Fruit fly (Drosophila melanogaster): ENCODE measurements at regions not wholly inside any gene's neighbourhood (a gene's known extent, or its start where the extent isn't known, plus 50 kb on each side); places are given as distances from the start of the nearest gene placed in this dataset.

dm6 chr3L:10352958-10353302 lies 59.7 kb upstream of the CG12362 start:
- TF ChIP-seq foxo (GFP tag; optimal IDR thresholded peaks at IDR 0.05) (peak in 1 of 2 experiments; percentile 37), Hr78 (GFP tag; optimal IDR thresholded peaks at IDR 0.05) (no peak), dmrt93B (GFP tag; optimal IDR thresholded peaks at IDR 0.05) (peak; percentile 15), sage (GFP tag; optimal IDR thresholded peaks at IDR 0.05) (no peak), Dfd (GFP tag; optimal IDR thresholded peaks at IDR 0.05) (peak; percentile 77), HLH106 (tag; optimal IDR thresholded peaks at IDR 0.05) (no peak)

- TF ChIP-seq br (GFP tag; optimal IDR thresholded peaks at IDR 0.05), result no peak
- TF ChIP-seq foxo (GFP tag; optimal IDR thresholded peaks at IDR 0.05), result no peak
- no peak for TF ChIP-seq woc (GFP tag; optimal IDR thresholded peaks at IDR 0.05)
- no peak for TF ChIP-seq Mio (GFP tag; optimal IDR thresholded peaks at IDR 0.05)
- no peak for TF ChIP-seq Sp1 (GFP tag; optimal IDR thresholded peaks at IDR 0.05)
- no peak for TF ChIP-seq Hr83 (GFP tag; optimal IDR thresholded peaks at IDR 0.05; ENCODE audit: poor library complexity, severe bottlenecking)
- no peak for TF ChIP-seq ey (GFP tag; optimal IDR thresholded peaks at IDR 0.05)
- TF ChIP-seq pan (optimal IDR thresholded peaks at IDR 0.05), result no peak
- TF ChIP-seq Abd-B (GFP tag; optimal IDR thresholded peaks at IDR 0.05), result no peak
- TF ChIP-seq brk (GFP tag; optimal IDR thresholded peaks at IDR 0.05), result no peak
- TF ChIP-seq usp (GFP tag; optimal IDR thresholded peaks at IDR 0.05), result no peak
- no peak for TF ChIP-seq sage (GFP tag; optimal IDR thresholded peaks at IDR 0.05)
- TF ChIP-seq OdsH (GFP tag; optimal IDR thresholded peaks at IDR 0.05), result no peak
Measured at dm6 chr3L:10354377-10355208, 58.0 kb upstream of the CG12362 start.

dm6 chr3L:10359436-10359835 lies 53.2 kb upstream of the CG12362 start:
- TF ChIP-seq dmrt93B (GFP tag; optimal IDR thresholded peaks at IDR 0.05) (peak; percentile 42), psq (GFP tag; optimal IDR thresholded peaks at IDR 0.05) (peak; percentile 48), CG32264 (GFP tag; optimal IDR thresholded peaks at IDR 0.05) (no peak), sage (GFP tag; optimal IDR thresholded peaks at IDR 0.05) (no peak), pan (optimal IDR thresholded peaks at IDR 0.05) (no peak), rgr (GFP tag; optimal IDR thresholded peaks at IDR 0.05) (peak; percentile 4), Vsx2 (GFP tag; optimal IDR thresholded peaks at IDR 0.05; ENCODE audit: partially characterized antibody) (no peak), GATAd (GFP tag; optimal IDR thresholded peaks at IDR 0.05) (no peak), sv (GFP tag; optimal IDR thresholded peaks at IDR 0.05) (no peak), usp (GFP tag; optimal IDR thresholded peaks at IDR 0.05) (no peak), OdsH (GFP tag; optimal IDR thresholded peaks at IDR 0.05) (peak; percentile 29), Dfd (GFP tag; optimal IDR thresholded peaks at IDR 0.05) (no peak), tai (GFP tag; optimal IDR thresholded peaks at IDR 0.05) (no peak), dsf (GFP tag; optimal IDR thresholded peaks at IDR 0.05; ENCODE audit: borderline replicate concordance) (no peak), br (GFP tag; optimal IDR thresholded peaks at IDR 0.05) (peak; percentile 49), Dif (GFP tag; optimal IDR thresholded peaks at IDR 0.05; ENCODE audit: partially characterized antibody) (no peak), ey (GFP tag; optimal IDR thresholded peaks at IDR 0.05) (peak; percentile 42), brk (GFP tag; optimal IDR thresholded peaks at IDR 0.05) (no peak), jim (GFP tag; optimal IDR thresholded peaks at IDR 0.05) (no peak), foxo (GFP tag; optimal IDR thresholded peaks at IDR 0.05) (peak in 1 of 2 experiments; percentile 31), Hr78 (GFP tag; optimal IDR thresholded peaks at IDR 0.05) (no peak), Sp1 (GFP tag; optimal IDR thresholded peaks at IDR 0.05) (peak; percentile 31), N (GFP tag; optimal IDR thresholded peaks at IDR 0.05) (no peak), HLH106 (tag; optimal IDR thresholded peaks at IDR 0.05) (peak; percentile 53), CG9705 (GFP tag; optimal IDR thresholded peaks at IDR 0.05) (no peak), Rel (GFP tag; optimal IDR thresholded peaks at IDR 0.05) (no peak), Rel (tag; optimal IDR thresholded peaks at IDR 0.05) (no peak), Myc (optimal IDR thresholded peaks at IDR 0.05) (no peak), Hr83 (GFP tag; optimal IDR thresholded peaks at IDR 0.05; ENCODE audit: poor library complexity, severe bottlenecking) (no peak), fru (GFP tag; optimal IDR thresholded peaks at IDR 0.05) (peak; percentile 51), woc (GFP tag; optimal IDR thresholded peaks at IDR 0.05) (peak; percentile 20), Jra (GFP tag; optimal IDR thresholded peaks at IDR 0.05) (no peak), Abd-B (GFP tag; optimal IDR thresholded peaks at IDR 0.05) (no peak), h (GFP tag; optimal IDR thresholded peaks at IDR 0.05) (peak; percentile 58), lola (GFP tag; optimal IDR thresholded peaks at IDR 0.05) (no peak), CrebA (GFP tag; optimal IDR thresholded peaks at IDR 0.05; ENCODE audit: borderline replicate concordance) (no peak), Mio (GFP tag; optimal IDR thresholded peaks at IDR 0.05) (no peak), dl (GFP tag; optimal IDR thresholded peaks at IDR 0.05; ENCODE audit: insufficient read depth in 1 of 2, partially characterized antibody in 2 of 2) (no peak), Hnf4 (GFP tag; optimal IDR thresholded peaks at IDR 0.05) (no peak)

All from whole organism, wandering third instar larva.